Worm (Caenorhabditis elegans): Measurements from ENCODE around the gene acly-1.

DNA sequence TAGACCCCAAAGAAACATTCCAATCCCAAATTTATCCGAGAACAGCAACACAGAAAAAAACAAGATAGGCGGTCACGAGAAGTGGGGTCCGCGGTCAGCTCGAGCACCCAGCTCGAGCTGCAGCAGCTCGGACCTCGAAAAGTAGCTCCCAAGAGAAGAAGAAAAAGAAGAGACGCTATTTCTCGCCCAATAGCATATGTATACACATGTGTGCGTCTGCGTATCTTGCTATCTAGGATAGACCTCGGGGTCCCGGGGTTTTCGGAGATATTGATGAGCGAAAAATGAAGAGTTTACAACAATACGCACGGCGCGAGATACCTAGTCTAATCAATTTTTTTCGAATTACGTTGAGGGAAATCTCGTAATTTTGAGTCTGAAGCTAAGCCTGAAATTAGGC lies 42.7 kb downstream of the acly-1 start:
- TF ChIP-seq tbx-37 (GFP tag; conservative IDR thresholded peaks at IDR 0.05) (no peak), tbx-11 (GFP tag; IDR thresholded peaks at IDR 0.05) (no peak), ama-1 (optimal IDR thresholded peaks at IDR 0.05) (no peak), ceh-13 (GFP tag; optimal IDR thresholded peaks at IDR 0.05) (no peak), flt-1 (GFP tag; IDR thresholded peaks at IDR 0.05) (no peak), hmg-4 (GFP tag; optimal IDR thresholded peaks at IDR 0.05) (no peak), B0310.2 (tag; optimal IDR thresholded peaks at IDR 0.05) (no peak)
